Worm (Caenorhabditis elegans): Measurements from ENCODE around the gene larp-1.

DNA sequence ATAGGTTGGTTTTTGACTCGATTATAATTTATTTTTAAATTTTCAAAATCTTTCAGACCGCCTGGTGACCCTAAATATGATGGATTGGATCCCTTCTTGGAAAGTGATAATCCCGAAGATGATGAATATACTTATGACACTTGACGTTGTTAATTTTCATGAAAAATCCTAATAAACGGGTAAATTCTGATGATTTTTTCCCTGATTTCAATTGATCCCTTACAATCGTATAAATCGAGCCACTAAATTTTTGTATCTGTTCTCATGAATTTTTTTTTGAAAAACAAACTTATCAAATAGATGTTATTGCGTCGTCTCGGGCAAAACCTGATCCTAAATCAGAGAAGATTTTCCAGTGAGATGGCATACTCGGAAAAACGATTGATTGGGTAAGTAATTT, 5.5 kb upstream of the larp-1 start, which contains the start of gene R144.13:
- TF ChIP-seq efl-1 (GFP tag; optimal IDR thresholded peaks at IDR 0.05) (no peak), ama-1 (optimal IDR thresholded peaks at IDR 0.05) (no peak), ama-1 (GFP tag; optimal IDR thresholded peaks at IDR 0.05) (no peak), C06A6.2 (GFP tag; conservative IDR thresholded peaks at IDR 0.05) (no peak), madf-3 (GFP tag; IDR thresholded peaks at IDR 0.05) (no peak), pha-4 (tag; optimal IDR thresholded peaks at IDR 0.05) (no peak), nhr-80 (tag; optimal IDR thresholded peaks at IDR 0.05) (no peak), attf-5 (GFP tag; optimal IDR thresholded peaks at IDR 0.05) (no peak), cebp-2 (GFP tag; IDR thresholded peaks at IDR 0.05) (no peak), rcor-1 (GFP tag; IDR thresholded peaks at IDR 0.05) (no peak)
